Fruit fly (Drosophila melanogaster): ENCODE results near the gene CG12708.

CG12708 gene

DNA sequence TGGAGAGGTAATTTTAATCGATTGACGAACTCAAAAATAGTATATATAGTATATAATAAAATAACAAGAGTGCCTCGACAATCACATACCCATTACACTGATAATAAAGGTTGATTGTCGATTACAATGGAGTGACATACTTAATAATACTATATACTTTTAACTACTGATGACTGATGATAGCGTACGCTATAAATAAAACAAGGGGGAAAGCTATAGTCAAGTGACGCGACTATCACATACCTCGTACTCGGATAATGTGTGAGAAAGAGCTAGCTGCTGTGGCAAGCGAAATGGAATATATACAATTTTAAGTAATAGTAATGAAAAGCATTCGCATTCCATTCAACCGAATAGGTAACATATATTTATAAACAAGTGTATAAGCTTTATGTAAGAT lies 27.1 kb upstream of the CG12708 start (continued):
- no peak for TF ChIP-seq CG32532 (GFP tag; IDR thresholded peaks at IDR 0.05)
- TF ChIP-seq HLH4C (GFP tag; IDR thresholded peaks at IDR 0.05; ENCODE audit: partially characterized antibody), result peak; percentile 79
- TF ChIP-seq CG16813 (GFP tag; IDR thresholded peaks at IDR 0.05; ENCODE audit: partially characterized antibody), result peak; percentile 65
- no peak for TF ChIP-seq CG1024 (GFP tag; IDR thresholded peaks at IDR 0.05)
- no peak for TF ChIP-seq CG8359 (GFP tag; optimal IDR thresholded peaks at IDR 0.05; ENCODE audit: borderline replicate concordance)
- no peak for TF ChIP-seq dm (GFP tag; optimal IDR thresholded peaks at IDR 0.05)
- no peak for TF ChIP-seq CG6254 (GFP tag; optimal IDR thresholded peaks at IDR 0.05)
- no peak for TF ChIP-seq Meics (GFP tag; optimal IDR thresholded peaks at IDR 0.05)
- 0 out of 4 replicates have a peak, but pooled peaks have one; percentile 33 for TF ChIP-seq Dll (GFP tag; IDR thresholded peaks at IDR 0.05; ENCODE audit: partially characterized antibody)
- TF ChIP-seq Oaz (GFP tag; IDR thresholded peaks at IDR 0.05), result no peak
- no peak for TF ChIP-seq Sry-β (GFP tag; optimal IDR thresholded peaks at IDR 0.05)
- TF ChIP-seq CG7963 (GFP tag; IDR thresholded peaks at IDR 0.05; ENCODE audit: partially characterized antibody), result peak; percentile 54; the same call in 1 of the 3 replicates
- TF ChIP-seq CG6272 (GFP tag; IDR thresholded peaks at IDR 0.05), result no peak
- peak; percentile 53; the same call in 1 of the 2 replicates for TF ChIP-seq tna (GFP tag; IDR thresholded peaks at IDR 0.05; ENCODE audit: partially characterized antibody)
- TF ChIP-seq mld (GFP tag; IDR thresholded peaks at IDR 0.05; ENCODE audit: partially characterized antibody), result 0 out of 3 replicates have a peak, but pooled peaks have one; percentile 11
- TF ChIP-seq CG9797 (GFP tag; optimal IDR thresholded peaks at IDR 0.05), result no peak
- TF ChIP-seq nerfin-2 (GFP tag; IDR thresholded peaks at IDR 0.05; ENCODE audit: partially characterized antibody), result peak; percentile 65

DNA sequence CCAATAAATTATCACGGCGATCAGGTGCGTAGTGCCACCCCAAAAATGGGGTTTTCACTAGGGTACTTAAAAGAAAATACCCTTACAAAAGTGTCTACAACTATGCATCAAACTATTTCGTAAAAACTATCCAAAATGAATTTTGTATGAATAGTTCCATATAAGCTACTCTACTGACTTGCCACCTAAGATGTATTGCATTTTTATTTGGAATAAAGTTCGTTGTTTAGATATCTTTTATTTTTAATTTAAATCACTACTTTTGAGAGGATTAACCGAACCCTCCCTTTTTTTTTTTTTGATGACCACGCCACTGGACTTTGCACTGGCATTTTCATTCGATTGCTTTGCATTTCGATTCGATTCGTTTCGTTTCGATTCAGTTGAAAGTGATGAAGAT lies 25.8 kb upstream of the CG12708 start:
- TF ChIP-seq en (GFP tag; optimal IDR thresholded peaks at IDR 0.05), result no peak
- TF ChIP-seq ap (GFP tag; IDR thresholded peaks at IDR 0.05), result no peak
- no peak for TF ChIP-seq CG17912 (GFP tag; optimal IDR thresholded peaks at IDR 0.05)
- no peak for TF ChIP-seq CG12219 (GFP tag; optimal IDR thresholded peaks at IDR 0.05)
- TF ChIP-seq grn (GFP tag; optimal IDR thresholded peaks at IDR 0.05), result no peak

DNA sequence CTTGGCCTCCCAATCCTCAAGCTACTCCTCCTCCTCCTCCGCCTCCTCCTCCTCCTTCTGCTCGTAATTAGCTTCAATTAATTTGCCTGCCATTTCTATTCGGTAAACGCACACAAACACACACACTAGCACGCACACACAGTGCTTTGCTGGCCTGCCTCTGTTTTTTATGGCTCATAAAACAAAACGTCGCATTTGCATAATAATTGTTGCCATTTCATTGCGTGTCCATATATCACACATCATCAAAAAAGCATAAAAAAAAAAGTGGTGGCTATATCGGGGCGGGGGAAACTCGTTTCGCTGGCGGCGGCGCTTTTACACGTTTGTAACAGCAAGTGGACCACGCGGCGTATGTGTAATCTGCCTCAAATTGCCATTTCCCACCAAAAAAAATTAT lies 23.7 kb upstream of the CG12708 start:
- TF ChIP-seq CG6654 (GFP tag; optimal IDR thresholded peaks at IDR 0.05) (no peak), her (GFP tag; optimal IDR thresholded peaks at IDR 0.05) (no peak), Pdp1 (GFP tag; optimal IDR thresholded peaks at IDR 0.05) (no peak), fu2 (GFP tag; optimal IDR thresholded peaks at IDR 0.05) (no peak), CG4707 (GFP tag; optimal IDR thresholded peaks at IDR 0.05) (no peak), H15 (GFP tag; IDR thresholded peaks at IDR 0.05) (no peak), CG4820 (GFP tag; optimal IDR thresholded peaks at IDR 0.05) (no peak), luna (GFP tag; optimal IDR thresholded peaks at IDR 0.05) (no peak), dimm (GFP tag; IDR thresholded peaks at IDR 0.05) (no peak), Rx (GFP tag; IDR thresholded peaks at IDR 0.05) (no peak), Dll (GFP tag; IDR thresholded peaks at IDR 0.05; ENCODE audit: partially characterized antibody) (no peak), CG33213 (GFP tag; optimal IDR thresholded peaks at IDR 0.05) (no peak), CG18262 (tag; optimal IDR thresholded peaks at IDR 0.05) (no peak), CG9817 (tag; optimal IDR thresholded peaks at IDR 0.05) (no peak), tll (GFP tag; optimal IDR thresholded peaks at IDR 0.05) (no peak), sqz (GFP tag; optimal IDR thresholded peaks at IDR 0.05) (no peak), CG17568 (GFP tag; optimal IDR thresholded peaks at IDR 0.05) (no peak), CG30020 (tag; optimal IDR thresholded peaks at IDR 0.05) (no peak), abd-A (tag; optimal IDR thresholded peaks at IDR 0.05) (peak; percentile 18), CG8089 (GFP tag; optimal IDR thresholded peaks at IDR 0.05) (no peak), CG31441 (GFP tag; IDR thresholded peaks at IDR 0.05) (no peak), CG15269 (tag; optimal IDR thresholded peaks at IDR 0.05) (peak; percentile 12), Abd-B (GFP tag; optimal IDR thresholded peaks at IDR 0.05) (peak; percentile 13), CG11247 (GFP tag; IDR thresholded peaks at IDR 0.05) (no peak)
